Worm (Caenorhabditis elegans): ENCODE results near the gene C50H2.4.

DNA sequence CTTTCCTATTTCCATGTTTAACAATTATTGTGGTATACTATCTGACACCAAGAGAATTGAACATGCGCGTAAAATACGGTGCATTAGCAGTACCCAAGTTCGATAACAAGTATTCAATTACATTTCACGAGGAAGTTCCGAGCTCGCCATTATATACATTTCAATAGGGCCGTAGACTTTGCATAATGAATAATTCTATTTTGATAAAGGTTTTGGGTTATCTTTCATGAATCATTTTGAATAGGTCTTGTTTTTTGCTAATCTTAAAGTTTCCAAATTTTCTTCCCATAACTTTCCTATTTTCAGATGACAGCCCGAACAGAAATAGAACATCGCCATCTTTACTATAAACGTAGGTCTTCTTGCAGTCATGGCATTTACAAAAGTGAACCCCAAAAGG lies 9.5 kb downstream of the C50H2.4 start, which contains the start of gene C50H2.13:
- no peak for TF ChIP-seq madf-6 (GFP tag; IDR thresholded peaks at IDR 0.05)
- no peak for TF ChIP-seq ztf-25 (GFP tag; IDR thresholded peaks at IDR 0.05)
- no peak for TF ChIP-seq madf-8 (GFP tag; conservative IDR thresholded peaks at IDR 0.05)
- TF ChIP-seq Y79H2A.3 (GFP tag; conservative IDR thresholded peaks at IDR 0.05): no peak
- no peak for TF ChIP-seq B0336.3 (GFP tag; IDR thresholded peaks at IDR 0.05)
- no peak for TF ChIP-seq ccch-3 (GFP tag; optimal IDR thresholded peaks at IDR 0.05)
- TF ChIP-seq Y95B8A.8 (GFP tag; IDR thresholded peaks at IDR 0.05): no peak
- TF ChIP-seq akir-1 (GFP tag; optimal IDR thresholded peaks at IDR 0.05): no peak
- no peak for TF ChIP-seq zfh-2 (GFP tag; conservative IDR thresholded peaks at IDR 0.05)
- no peak for TF ChIP-seq nhr-120 (GFP tag; IDR thresholded peaks at IDR 0.05)
- TF ChIP-seq nfyb-1 (GFP tag; IDR thresholded peaks at IDR 0.05): no peak
- TF ChIP-seq attf-5 (GFP tag; optimal IDR thresholded peaks at IDR 0.05): no peak
- no peak for TF ChIP-seq K12H6.12 (tag; optimal IDR thresholded peaks at IDR 0.05)
- no peak for TF ChIP-seq snpc-4 (GFP tag; optimal IDR thresholded peaks at IDR 0.05)
- no peak for TF ChIP-seq snpc-4 (tag; optimal IDR thresholded peaks at IDR 0.05)

All from whole organism, young adult.